Fruit fly (Drosophila melanogaster) S2 (cell line): ENCODE results near the gene CG31661.

ENCODE experiments used
- CG8478 ChIP-seq: fragments of >200 bp; optimal IDR thresholded peaks from 2 replicates; lab custom pipeline; 2018
- CTCF ChIP-seq, 2 experiments: fragments of >200 bp; optimal IDR thresholded peaks; 2 replicates each; lab custom pipeline; 2018

dm6 chr2L:1478488-1478887 is 18.6 kb upstream of the CG31661 start:
- TF ChIP-seq CTCF (optimal IDR thresholded peaks at IDR 0.05; lab: Kevin White, UChicago) (no peak), CG8478 (no peak)
